Fruit fly (Drosophila melanogaster) Kc167 (cell line): Measurements from ENCODE around the gene CG32485.

ENCODE experiments used
- Myc ChIP-seq: fragments of >200 bp; optimal IDR thresholded peaks from 2 replicates; lab custom pipeline; 2017; ENCODE audit warnings: missing external identifiers
- Sin3A ChIP-seq: fragments of >200 bp; optimal IDR thresholded peaks from 2 replicates; lab custom pipeline; 2018; ENCODE audit warnings: missing external identifiers
- h ChIP-seq: fragments of >200 bp; optimal IDR thresholded peaks from 3 replicates; lab custom pipeline; 2018; ENCODE audit warnings: missing external identifiers
- insv ChIP-seq: fragments of >200 bp; optimal IDR thresholded peaks from 3 replicates; lab custom pipeline; 2018; ENCODE audit warnings: missing external identifiers
- psq ChIP-seq: fragments of >200 bp; optimal IDR thresholded peaks from 2 replicates; lab custom pipeline; 2017; ENCODE audit warnings: missing external identifiers
- ttk ChIP-seq: sonication (Bioruptor generic); optimal IDR thresholded peaks from 2 replicates; lab custom pipeline; 2017; ENCODE audit warnings: missing external identifiers

CG32485 gene

dm6 chr3L:3042150-3043049 is 7.7 kb upstream of the CG32485 start, which contains the start of gene Prx4:
Gene Prx4, plus strand, starts transcription at chr3L:3042359.
- TF ChIP-seq Myc (no peak), insv (lab: Kevin White, UChicago) (no peak), ttk (no peak), psq (lab: Kevin White, UChicago) (no peak), h (lab: Kevin White, UChicago) (no peak), Sin3A (lab: Kevin White, UChicago) (no peak)

- TF ChIP-seq insv (lab: Kevin White, UChicago), result no peak
- no peak for TF ChIP-seq Myc
- no peak for TF ChIP-seq psq (lab: Kevin White, UChicago)
Observed at dm6 chr3L:3045256-3045743, 4.8 kb upstream of the CG32485 start.

- TF ChIP-seq Sin3A (lab: Kevin White, UChicago), result no peak
Observed at dm6 chr3L:3046325-3047156, 3.6 kb upstream of the CG32485 start, which contains the start of the genes scramb2 and Sk2. Gene scramb2, minus strand, starts transcription at chr3L:3046812. Gene Sk2, plus strand, starts transcription at chr3L:3047087.

- TF ChIP-seq psq (lab: Kevin White, UChicago) (no peak), insv (lab: Kevin White, UChicago) (no peak), ttk (no peak), h (lab: Kevin White, UChicago) (no peak), Myc (no peak), Sin3A (lab: Kevin White, UChicago) (no peak)
Observed at dm6 chr3L:3048647-3049046, 1.5 kb upstream of the CG32485 start.

dm6 chr3L:3052110-3052871 is 2.2 kb downstream of the CG32485 start, which contains the start of gene CG1271:
Gene CG1271, plus strand, starts transcription at chr3L:3052514.
- TF ChIP-seq h (lab: Kevin White, UChicago), result no peak
- no peak for TF ChIP-seq psq (lab: Kevin White, UChicago)
- no peak for TF ChIP-seq Myc

- TF ChIP-seq h (lab: Kevin White, UChicago) (no peak), insv (lab: Kevin White, UChicago) (no peak), Myc (no peak), psq (lab: Kevin White, UChicago) (no peak), Sin3A (lab: Kevin White, UChicago) (no peak), ttk (no peak)
Observed at dm6 chr3L:3054099-3054498, 4.0 kb downstream of the CG32485 start.

DNA sequence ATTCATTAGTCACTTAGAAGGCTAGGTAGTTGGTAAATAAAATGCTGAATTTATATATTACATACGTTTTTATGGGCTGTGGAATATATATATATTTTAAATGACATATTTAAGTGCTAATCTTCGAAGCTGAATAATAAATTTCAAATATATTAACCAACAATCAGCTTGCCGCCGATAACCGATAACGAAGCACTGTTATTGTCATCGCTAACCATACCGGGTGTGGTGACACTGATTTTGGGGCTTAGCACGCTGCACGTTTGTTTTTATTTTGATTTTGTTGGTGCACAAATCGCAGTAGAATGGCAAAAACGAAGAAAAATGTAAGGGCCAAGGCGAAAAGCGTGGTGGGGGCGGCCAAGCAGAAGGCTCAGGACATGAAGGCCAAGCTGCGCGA is 4.7 kb downstream of the CG32485 start, which contains the start of gene CG16753:
Gene CG16753, plus strand, starts transcription at position 229 of the 400 bp plus-strand sequence.
- TF ChIP-seq h (lab: Kevin White, UChicago) (no peak), psq (lab: Kevin White, UChicago) (no peak), Sin3A (lab: Kevin White, UChicago) (no peak), insv (lab: Kevin White, UChicago) (no peak), ttk (no peak), Myc (no peak)

DNA sequence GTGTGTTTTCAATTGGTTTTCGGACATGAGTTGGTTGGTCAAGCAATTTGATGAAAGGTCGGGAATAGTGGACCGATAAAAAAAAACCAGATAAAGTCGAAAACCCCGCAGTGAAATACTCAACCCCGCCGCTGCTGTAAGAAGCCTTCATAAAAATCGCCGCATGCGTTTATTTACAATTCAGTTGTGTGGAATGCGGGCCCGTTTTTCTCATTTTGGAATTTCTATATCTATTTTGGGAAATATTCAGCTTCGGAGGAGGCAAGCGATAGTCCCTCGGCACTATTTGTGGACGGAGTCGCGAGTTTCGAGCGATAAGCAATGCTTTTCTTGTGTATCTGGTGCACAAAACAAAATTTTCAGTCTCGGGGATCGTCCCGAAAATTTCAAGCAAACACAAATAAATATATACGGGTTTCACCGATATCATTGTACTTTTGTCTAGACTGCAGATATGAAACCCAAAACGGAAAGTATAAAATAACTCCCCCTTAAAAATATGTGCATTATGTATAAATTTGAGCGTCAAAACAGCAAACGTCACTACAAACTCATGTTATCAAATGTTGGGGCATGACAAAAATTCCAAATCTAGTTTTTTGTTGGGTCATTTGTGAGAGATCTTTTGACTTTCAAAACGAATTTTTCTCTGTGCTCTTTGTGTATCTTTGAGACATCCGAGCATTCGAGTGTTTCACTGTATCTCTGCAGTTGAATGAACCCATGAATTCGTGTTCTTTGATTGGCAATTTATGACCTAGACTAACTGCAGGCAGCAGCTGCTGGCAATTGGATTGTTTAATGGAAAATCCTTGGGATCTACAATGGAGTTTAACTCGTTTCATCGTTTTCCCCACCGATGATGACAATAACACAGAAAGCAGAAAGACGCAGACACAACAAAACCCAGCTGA is 9.1 kb downstream of the CG32485 start:
- TF ChIP-seq Myc (no peak), psq (lab: Kevin White, UChicago) (no peak), ttk (no peak), Sin3A (lab: Kevin White, UChicago) (no peak), h (lab: Kevin White, UChicago) (no peak), insv (lab: Kevin White, UChicago) (no peak)

- no peak for TF ChIP-seq Myc
- no peak for TF ChIP-seq Sin3A (lab: Kevin White, UChicago)
- no peak for TF ChIP-seq ttk
- TF ChIP-seq psq (lab: Kevin White, UChicago), result no peak
- no peak for TF ChIP-seq insv (lab: Kevin White, UChicago)
- peak; percentile 30 for TF ChIP-seq h (lab: Kevin White, UChicago)
Observed at dm6 chr3L:3060054-3060979, 10.2 kb downstream of the CG32485 start.

dm6 chr3L:3069774-3070173 is 19.7 kb downstream of the CG32485 start:
- TF ChIP-seq h (lab: Kevin White, UChicago), result no peak
- no peak for TF ChIP-seq Myc
- TF ChIP-seq psq (lab: Kevin White, UChicago), result no peak
- no peak for TF ChIP-seq Sin3A (lab: Kevin White, UChicago)
- no peak for TF ChIP-seq ttk
- no peak for TF ChIP-seq insv (lab: Kevin White, UChicago)
